Worm (Caenorhabditis elegans) whole organism, L2 larva: ENCODE measurements around the gene clk-2.
A peak's percentile ranks its signal among the peaks of the same experiment; 100 is the strongest.

ENCODE experiments used
- F13H6.1 ChIP-seq: sonication (generic microtip); optimal IDR thresholded peaks from 2 replicates; lab custom pipeline; 2016; ENCODE audit warnings: missing genetic modification characterization, missing compliant biosample characterization
- R02D3.7 ChIP-seq: fragments of 150-350 bp; optimal IDR thresholded peaks from 2 replicates; lab custom pipeline; 2014; ENCODE audit warnings: missing biosample characterization, missing genetic modification characterization
- Y55F3AM.14 ChIP-seq: fragments of 200-800 bp; sonication (Bioruptor generic); optimal IDR thresholded peaks from 2 replicates; lab custom pipeline; 2018; ENCODE audit warnings: mild to moderate bottlenecking, missing genetic modification characterization, missing compliant biosample characterization
- ZK546.5 ChIP-seq: sonication (generic microtip); optimal IDR thresholded peaks from 2 replicates; lab custom pipeline; 2017; ENCODE audit warnings: missing biosample characterization, missing genetic modification characterization
- alr-1 ChIP-seq: fragments of 150-350 bp; optimal IDR thresholded peaks from 2 replicates; lab custom pipeline; 2014; ENCODE audit warnings: missing biosample characterization, missing genetic modification characterization
- aly-2 ChIP-seq: fragments of 150-350 bp; optimal IDR thresholded peaks from 2 replicates; lab custom pipeline; 2014; ENCODE audit warnings: missing biosample characterization, missing genetic modification characterization
- ama-1 ChIP-seq: fragments of 150-350 bp; optimal IDR thresholded peaks from 2 replicates; lab custom pipeline; 2018; ENCODE audit warnings: inconsistent platforms
- blmp-1 ChIP-seq: sonication (generic microtip); optimal IDR thresholded peaks from 2 replicates; lab custom pipeline; 2017; ENCODE audit warnings: missing genetic modification characterization, mild to moderate bottlenecking, missing compliant biosample characterization, antibody characterized with exemption, moderate library complexity; ENCODE audit not compliant: insufficient read depth
- ceh-16 ChIP-seq: fragments of 150-350 bp; optimal IDR thresholded peaks from 2 replicates; lab custom pipeline; 2014; ENCODE audit warnings: missing biosample characterization, missing genetic modification characterization
- crh-2 ChIP-seq: sonication (generic microtip); optimal IDR thresholded peaks from 2 replicates; lab custom pipeline; 2017; ENCODE audit warnings: missing biosample characterization, missing genetic modification characterization
- egl-27 ChIP-seq: sonication (generic microtip); optimal IDR thresholded peaks from 3 replicates; lab custom pipeline; 2017; ENCODE audit warnings: missing biosample characterization, missing genetic modification reagents, missing genetic modification characterization
- elt-1 ChIP-seq: fragments of 150-350 bp; optimal IDR thresholded peaks from 2 replicates; lab custom pipeline; 2014; ENCODE audit warnings: missing biosample characterization, missing genetic modification characterization
- gmeb-1 ChIP-seq: fragments of 150-350 bp; optimal IDR thresholded peaks from 2 replicates; lab custom pipeline; 2014; ENCODE audit warnings: missing biosample characterization, missing genetic modification characterization
- lin-11 ChIP-seq: fragments of 150-350 bp; sonication (generic microtip); optimal IDR thresholded peaks from 2 replicates; lab custom pipeline; 2014; ENCODE audit warnings: missing biosample characterization, missing genetic modification characterization, inconsistent platforms, mixed read lengths
- lin-13 ChIP-seq: fragments of 150-350 bp; optimal IDR thresholded peaks from 2 replicates; lab custom pipeline; 2014; ENCODE audit warnings: missing biosample characterization, missing genetic modification reagents, missing genetic modification characterization
- lin-39 ChIP-seq: fragments of 150-350 bp; optimal IDR thresholded peaks from 2 replicates; lab custom pipeline; 2014; ENCODE audit warnings: missing biosample characterization, missing genetic modification reagents, missing genetic modification characterization
- lsy-2 ChIP-seq, 2 experiments: fragments of 150-350 bp in 1 of 2; sonication (generic microtip) in 1 of 2; optimal IDR thresholded peaks; 2 replicates each; lab custom pipeline; 2014 to 2017; ENCODE audit warnings: missing biosample characterization in 2 of 2, missing genetic modification characterization in 2 of 2
- mab-5 ChIP-seq: fragments of 150-350 bp; optimal IDR thresholded peaks from 2 replicates; lab custom pipeline; 2014; ENCODE audit warnings: missing biosample characterization, missing genetic modification characterization
- mbf-1 ChIP-seq: sonication (generic microtip); optimal IDR thresholded peaks from 2 replicates; lab custom pipeline; 2017; ENCODE audit warnings: missing biosample characterization, missing genetic modification characterization
- mdl-1 ChIP-seq, 2 experiments: fragments of 150-350 bp in 1 of 2; sonication (generic microtip) in 1 of 2; optimal IDR thresholded peaks; 2 replicates each; lab custom pipeline; 2017; ENCODE audit warnings: missing biosample characterization in 2 of 2, missing genetic modification characterization in 2 of 2
- nhr-10 ChIP-seq: sonication (generic microtip); optimal IDR thresholded peaks from 2 replicates; lab custom pipeline; 2017; ENCODE audit warnings: missing biosample characterization, missing genetic modification characterization
- nhr-11 ChIP-seq: fragments of 150-350 bp; optimal IDR thresholded peaks from 2 replicates; lab custom pipeline; 2014; ENCODE audit warnings: missing biosample characterization, missing genetic modification characterization
- nhr-21 ChIP-seq: fragments of 150-350 bp; optimal IDR thresholded peaks from 2 replicates; lab custom pipeline; 2014; ENCODE audit warnings: missing biosample characterization, missing genetic modification characterization
- nhr-23 ChIP-seq: fragments of 150-350 bp; optimal IDR thresholded peaks from 2 replicates; lab custom pipeline; 2014; ENCODE audit warnings: missing biosample characterization, missing genetic modification reagents, missing genetic modification characterization
- nhr-25 ChIP-seq: fragments of 150-350 bp; sonication (generic microtip); optimal IDR thresholded peaks from 3 replicates; lab custom pipeline; 2014; ENCODE audit warnings: missing biosample characterization, missing genetic modification characterization
- sem-4 ChIP-seq: fragments of 150-350 bp; optimal IDR thresholded peaks from 2 replicates; lab custom pipeline; 2014; ENCODE audit warnings: missing biosample characterization, missing genetic modification reagents, missing genetic modification characterization
- skn-1 ChIP-seq: sonication (generic microtip); optimal IDR thresholded peaks from 2 replicates; lab custom pipeline; 2017; ENCODE audit warnings: missing biosample characterization, missing genetic modification characterization
- sma-3 ChIP-seq: sonication (generic microtip); optimal IDR thresholded peaks from 2 replicates; lab custom pipeline; 2016; ENCODE audit warnings: missing genetic modification reagents, missing genetic modification characterization, missing compliant biosample characterization
- sma-9 ChIP-seq, 2 experiments: fragments of 150-350 bp in 1 of 2; sonication (generic microtip) in 1 of 2; optimal IDR thresholded peaks; 2 replicates each; lab custom pipeline; 2014 to 2016; ENCODE audit warnings: missing genetic modification characterization in 2 of 2, mild to moderate bottlenecking in 1 of 2, missing biosample characterization in 1 of 2, missing compliant biosample characterization in 1 of 2, missing genetic modification reagents in 1 of 2, moderate library complexity in 1 of 2
- snpc-4 ChIP-seq: fragments of 150-350 bp; optimal IDR thresholded peaks from 2 replicates; lab custom pipeline; 2014; ENCODE audit warnings: missing biosample characterization, missing genetic modification characterization
- unc-39 ChIP-seq: fragments of 150-350 bp; optimal IDR thresholded peaks from 2 replicates; lab custom pipeline; 2014; ENCODE audit warnings: missing biosample characterization, missing genetic modification characterization
- unc-55 ChIP-seq: fragments of 150-350 bp; sonication (generic microtip); optimal IDR thresholded peaks from 3 replicates; lab custom pipeline; 2014; ENCODE audit warnings: missing biosample characterization, missing genetic modification reagents, missing genetic modification characterization
- unc-62 ChIP-seq: fragments of 150-350 bp; optimal IDR thresholded peaks from 2 replicates; lab custom pipeline; 2014; ENCODE audit warnings: missing biosample characterization, missing genetic modification reagents, missing genetic modification characterization
- ztf-1 ChIP-seq: fragments of 200-800 bp; sonication (Bioruptor generic); conservative IDR thresholded peaks from 2 replicates; pipeline ENCODE4 v1.3.6; 2022; ENCODE audit warnings: missing genetic modification characterization, missing compliant biosample characterization
- ztf-11 ChIP-seq: sonication (generic microtip); optimal IDR thresholded peaks from 2 replicates; lab custom pipeline; 2017; ENCODE audit warnings: missing biosample characterization, missing genetic modification characterization
- ztf-4 ChIP-seq: fragments of 150-350 bp; optimal IDR thresholded peaks from 2 replicates; lab custom pipeline; 2014; ENCODE audit warnings: missing biosample characterization, missing genetic modification characterization

The clk-2 gene

DNA sequence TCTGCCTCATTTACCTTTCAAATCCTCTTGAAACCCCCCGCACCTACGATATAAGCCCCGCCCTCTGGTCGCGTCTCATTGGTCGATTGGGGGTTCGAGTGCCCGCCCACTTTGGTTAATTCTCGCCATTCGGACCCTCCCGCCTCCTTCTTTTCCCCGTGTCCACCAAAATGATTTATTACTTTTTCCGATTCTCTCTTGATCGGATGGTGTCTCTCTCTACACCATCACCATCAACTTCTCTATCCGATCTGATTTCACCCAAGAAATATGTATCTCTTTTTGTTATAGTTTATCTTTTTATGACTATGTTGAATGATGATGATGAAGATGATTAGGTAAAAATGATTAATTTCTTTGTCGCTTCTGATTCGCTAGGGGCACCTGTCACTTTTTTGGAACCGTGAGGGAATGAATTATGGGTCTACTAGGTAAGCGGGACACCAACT is 36.4 kb upstream of the clk-2 start (continued):
- TF ChIP-seq ztf-11 (tag; lab: Kevin White, UChicago) (no peak), snpc-4 (no peak), ama-1 (lab: Kevin White, UChicago) (no peak), gmeb-1 (tag; lab: Kevin White, UChicago) (no peak), egl-27 (tag; lab: Kevin White, UChicago) (no peak), sma-9 (GFP tag; optimal IDR thresholded peaks at IDR 0.05; lab: Kevin White, UChicago) (peak; percentile 14), sma-9 (tag; optimal IDR thresholded peaks at IDR 0.05; lab: Kevin White, UChicago) (no peak), ZK546.5 (tag; lab: Kevin White, UChicago) (no peak), Y55F3AM.14 (GFP tag; lab: Kevin White, UChicago) (peak; percentile 30), elt-1 (tag; lab: Kevin White, UChicago) (no peak), mab-5 (tag; lab: Kevin White, UChicago) (peak; percentile 97), aly-2 (tag; lab: Kevin White, UChicago) (no peak)

- TF ChIP-seq F13H6.1 (tag; lab: Kevin White, UChicago) (no peak), R02D3.7 (tag; lab: Kevin White, UChicago) (no peak)
Observed at ce11 chrIII:7553693-7554226, 35.4 kb upstream of the clk-2 start.

- TF ChIP-seq nhr-11 (tag; lab: Kevin White, UChicago), result no peak
- TF ChIP-seq lsy-2 (tag; optimal IDR thresholded peaks at IDR 0.05; lab: Kevin White, UChicago), result peak; percentile 10 to 54
- no peak for TF ChIP-seq ztf-1
- TF ChIP-seq ZK546.5 (tag; lab: Kevin White, UChicago), result no peak
- peak; percentile 81 for TF ChIP-seq unc-55
- TF ChIP-seq mab-5 (tag; lab: Kevin White, UChicago), result peak; percentile 69
- TF ChIP-seq, all 48 proteins: peak for 3
Observed at ce11 chrIII:7552859-7553258, 34.5 kb upstream of the clk-2 start.

DNA sequence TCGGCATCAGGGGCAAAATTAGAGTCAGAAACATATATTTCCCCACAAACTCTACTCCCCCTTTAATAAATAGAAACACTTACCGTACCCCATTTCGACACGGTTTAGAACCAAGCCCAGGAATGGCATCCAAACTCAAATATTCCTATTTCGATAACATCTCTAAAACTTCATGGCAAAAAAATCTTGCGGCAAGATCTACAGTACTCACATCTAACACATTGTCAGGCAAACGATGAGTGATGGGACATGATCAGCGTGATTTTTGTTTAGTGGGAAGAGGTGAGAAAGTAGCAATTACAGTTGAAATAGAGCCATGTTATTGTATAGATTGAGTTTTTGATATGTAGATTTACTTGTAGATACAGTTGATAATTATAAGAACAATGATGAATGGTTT is 32.7 kb upstream of the clk-2 start:
- TF ChIP-seq lsy-2 (tag; optimal IDR thresholded peaks at IDR 0.05; lab: Kevin White, UChicago), result peak in 1 of 2 experiments; percentile 15
- TF ChIP-seq ceh-16 (tag; lab: Kevin White, UChicago), result peak; percentile 94
- TF ChIP-seq unc-62 (GFP tag; lab: Kevin White, UChicago), result no peak

DNA sequence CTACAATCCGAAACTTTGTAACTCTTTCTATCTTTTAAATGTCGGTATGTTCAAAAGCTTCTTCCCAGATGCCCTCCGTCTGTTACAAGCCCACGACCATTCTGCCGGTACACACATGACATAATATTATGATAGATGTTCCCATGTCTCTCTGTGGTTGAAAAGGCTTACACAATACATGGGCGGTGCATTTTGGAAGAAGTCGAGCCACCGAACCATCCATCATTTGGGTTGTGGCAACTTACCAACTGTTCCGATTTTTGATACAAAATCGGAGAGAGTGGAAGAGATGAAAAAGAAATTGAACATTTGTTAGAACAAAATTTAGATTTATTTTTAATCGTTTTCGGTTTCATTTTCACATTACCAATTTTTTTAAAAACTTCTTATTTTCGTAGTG is 30.6 kb upstream of the clk-2 start:
- TF ChIP-seq sem-4, result peak; percentile 1
- TF ChIP-seq unc-55, result peak; percentile 12
- no peak for TF ChIP-seq lin-13
- TF ChIP-seq F13H6.1 (tag; lab: Kevin White, UChicago), result peak; percentile 50
- TF ChIP-seq ztf-11 (tag; lab: Kevin White, UChicago), result no peak
- no peak for TF ChIP-seq elt-1 (tag; lab: Kevin White, UChicago)
- peak; percentile 74 for TF ChIP-seq mab-5 (tag; lab: Kevin White, UChicago)
- peak in 1 of 2 experiments; percentile 44 for TF ChIP-seq lsy-2 (tag; optimal IDR thresholded peaks at IDR 0.05; lab: Kevin White, UChicago)
- no peak for TF ChIP-seq nhr-11 (tag; lab: Kevin White, UChicago)
- TF ChIP-seq nhr-23 (tag; lab: Kevin White, UChicago), result no peak
- TF ChIP-seq ztf-1, result no peak
- no peak for TF ChIP-seq nhr-21 (tag; lab: Kevin White, UChicago)
- TF ChIP-seq, all 48 proteins: peak for 5

ce11 chrIII:7545189-7545588 is 26.9 kb upstream of the clk-2 start:
- TF ChIP-seq elt-1 (tag; lab: Kevin White, UChicago) (no peak), gmeb-1 (tag; lab: Kevin White, UChicago) (no peak)

DNA sequence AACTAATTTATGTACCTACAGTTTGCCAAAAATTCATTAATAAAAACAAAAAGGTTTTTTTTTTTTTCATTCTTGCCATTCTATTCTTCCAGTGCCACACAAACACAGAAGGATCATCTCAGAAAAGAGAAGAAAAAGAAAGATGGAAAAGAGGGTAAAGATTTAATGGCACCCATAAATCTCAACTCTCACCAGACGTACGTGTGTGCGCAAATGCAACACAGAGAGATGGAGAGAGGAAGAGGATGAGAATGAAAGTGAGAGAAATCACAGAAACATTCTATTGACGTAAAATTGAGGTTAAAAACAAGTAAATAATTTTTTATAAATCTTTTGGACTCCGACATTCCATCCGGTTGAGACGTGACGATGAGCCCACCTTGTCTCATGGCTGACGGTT is 25.9 kb upstream of the clk-2 start:
- no peak for TF ChIP-seq snpc-4
- TF ChIP-seq lin-13, result no peak
- no peak for TF ChIP-seq F13H6.1 (tag; lab: Kevin White, UChicago)
- no peak for TF ChIP-seq sma-9 (GFP tag; optimal IDR thresholded peaks at IDR 0.05; lab: Kevin White, UChicago)
- TF ChIP-seq sma-9 (tag; optimal IDR thresholded peaks at IDR 0.05; lab: Kevin White, UChicago), result no peak
- TF ChIP-seq nhr-21 (tag; lab: Kevin White, UChicago), result no peak
- TF ChIP-seq nhr-25 (tag; lab: Kevin White, UChicago), result no peak
- TF ChIP-seq mbf-1 (tag; lab: Kevin White, UChicago), result no peak
- peak; percentile 4 for TF ChIP-seq blmp-1
- TF ChIP-seq lsy-2 (tag; optimal IDR thresholded peaks at IDR 0.05; lab: Kevin White, UChicago), result peak in 1 of 2 experiments; percentile 52
- no peak for TF ChIP-seq lin-11 (tag; lab: Kevin White, UChicago)
- TF ChIP-seq skn-1 (tag; lab: Kevin White, UChicago), result no peak
- no peak for TF ChIP-seq nhr-23 (tag; lab: Kevin White, UChicago)
- no peak for TF ChIP-seq mdl-1 (tag; optimal IDR thresholded peaks at IDR 0.05; lab: Kevin White, UChicago)
- TF ChIP-seq lin-39 (tag; lab: Kevin White, UChicago), result no peak
- peak; percentile 87 for TF ChIP-seq mab-5 (tag; lab: Kevin White, UChicago)
- peak; percentile 62 for TF ChIP-seq unc-55
- TF ChIP-seq ZK546.5 (tag; lab: Kevin White, UChicago), result no peak
- TF ChIP-seq sma-3, result no peak
- TF ChIP-seq unc-39 (tag; lab: Kevin White, UChicago), result no peak
- TF ChIP-seq ceh-16 (tag; lab: Kevin White, UChicago), result no peak
- no peak for TF ChIP-seq nhr-11 (tag; lab: Kevin White, UChicago)
- no peak for TF ChIP-seq ztf-11 (tag; lab: Kevin White, UChicago)
- no peak for TF ChIP-seq alr-1 (tag; lab: Kevin White, UChicago)
- TF ChIP-seq ztf-4, result no peak
- peak; percentile 19 for TF ChIP-seq crh-2 (tag; lab: Kevin White, UChicago)
- TF ChIP-seq nhr-10 (tag; lab: Kevin White, UChicago), result no peak
